Worm (Caenorhabditis elegans): ENCODE measurements around the gene egl-46.

ce11 chrV:6662505-6662904, 18.9 kb downstream of the egl-46 start:
- TF ChIP-seq ztf-11 (tag; optimal IDR thresholded peaks at IDR 0.05), result no peak
- TF ChIP-seq nhr-76 (tag; optimal IDR thresholded peaks at IDR 0.05), result no peak
- TF ChIP-seq snpc-4 (tag; optimal IDR thresholded peaks at IDR 0.05), result no peak
- no peak for TF ChIP-seq pha-4 (tag; optimal IDR thresholded peaks at IDR 0.05)

Measured in whole organism, mixed stage, embryonic.